Fruit fly (Drosophila melanogaster): Measurements from ENCODE around the gene gnu.

gnu gene

DNA sequence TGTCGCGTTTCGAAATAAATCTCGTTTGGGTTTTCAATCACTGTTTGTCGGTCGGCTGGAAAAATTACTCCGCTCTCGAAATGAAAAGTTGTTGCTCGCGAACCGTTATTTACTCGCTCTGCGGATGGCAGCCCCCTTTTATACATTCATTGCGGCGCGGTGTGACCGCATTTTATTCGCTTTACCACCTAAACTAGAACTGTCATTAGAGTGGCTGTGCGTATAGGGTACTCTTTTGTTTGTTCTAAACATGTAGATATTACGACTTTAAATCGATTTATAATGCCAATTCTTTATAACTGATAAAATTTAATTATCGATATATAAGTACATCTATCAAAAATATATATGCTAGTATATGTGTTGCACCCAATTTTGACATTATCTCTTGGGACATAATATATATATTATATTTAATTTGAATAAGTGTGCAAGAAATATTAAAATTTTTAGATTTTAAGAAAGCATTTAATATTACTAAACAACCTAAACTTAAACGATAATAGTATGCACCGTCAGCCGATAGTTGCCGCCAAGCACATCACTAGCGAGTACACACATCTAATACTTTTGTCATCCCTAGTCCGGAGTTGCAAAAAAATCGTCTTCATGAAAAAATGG lies 16.8 kb downstream of the gnu start, which contains the start of the genes bmm and Tdrd3 (continued):
- TF ChIP-seq CG10147 (GFP tag; optimal IDR thresholded peaks at IDR 0.05) (peak; percentile 86), CG8388 (GFP tag; optimal IDR thresholded peaks at IDR 0.05) (peak; percentile 70), MESR4 (GFP tag; optimal IDR thresholded peaks at IDR 0.05) (peak; percentile 33), Sox102F (GFP tag; optimal IDR thresholded peaks at IDR 0.05) (peak; percentile 83), CG30403 (GFP tag; optimal IDR thresholded peaks at IDR 0.05) (peak; percentile 89), ken (GFP tag; IDR thresholded peaks at IDR 0.05) (peak; percentile 72; the same call in 2 of the 3 replicates), bigmax (GFP tag; optimal IDR thresholded peaks at IDR 0.05) (no peak), CG34376 (GFP tag; optimal IDR thresholded peaks at IDR 0.05) (peak; percentile 49), Antp (GFP tag; optimal IDR thresholded peaks at IDR 0.05) (peak; percentile 74), Aef1 (GFP tag; IDR thresholded peaks at IDR 0.05) (peak; percentile 75), Dll (GFP tag; IDR thresholded peaks at IDR 0.05; ENCODE audit: partially characterized antibody) (peak; percentile 94), nmo (GFP tag; optimal IDR thresholded peaks at IDR 0.05) (peak; percentile 93), Rx (GFP tag; IDR thresholded peaks at IDR 0.05) (peak; percentile 35; the same call in 1 of the 2 replicates), CG1602 (GFP tag; optimal IDR thresholded peaks at IDR 0.05) (peak; percentile 87), grn (GFP tag; optimal IDR thresholded peaks at IDR 0.05) (no peak), CG15696 (tag; optimal IDR thresholded peaks at IDR 0.05) (peak; percentile 87), luna (GFP tag; optimal IDR thresholded peaks at IDR 0.05) (peak; percentile 54), Bdp1 (GFP tag; optimal IDR thresholded peaks at IDR 0.05) (peak; percentile 11), Spps (tag; optimal IDR thresholded peaks at IDR 0.05) (peak; percentile 48), run (tag; optimal IDR thresholded peaks at IDR 0.05) (peak; percentile 10), NC2β (GFP tag; optimal IDR thresholded peaks at IDR 0.05) (no peak), gt (GFP tag; IDR thresholded peaks at IDR 0.05) (peak; percentile 42; the same call in 1 of the 2 replicates), Chrac-16 (GFP tag; optimal IDR thresholded peaks at IDR 0.05) (peak; percentile 79), CG13123 (GFP tag; optimal IDR thresholded peaks at IDR 0.05) (peak; percentile 52), Hmr (GFP tag; optimal IDR thresholded peaks at IDR 0.05) (peak; percentile 87), maf-S (GFP tag; optimal IDR thresholded peaks at IDR 0.05) (peak; percentile 61), Opbp (GFP tag; IDR thresholded peaks at IDR 0.05; ENCODE audit: partially characterized antibody) (peak; percentile 89), Hr78 (GFP tag; optimal IDR thresholded peaks at IDR 0.05) (no peak), chinmo (GFP tag; IDR thresholded peaks at IDR 0.05; ENCODE audit: partially characterized antibody) (peak; percentile 64; the same call in 1 of the 4 replicates), CG4617 (GFP tag; optimal IDR thresholded peaks at IDR 0.05; ENCODE audit: borderline replicate concordance) (peak; percentile 71), CG10565 (GFP tag; optimal IDR thresholded peaks at IDR 0.05) (no peak), CG10431 (GFP tag; optimal IDR thresholded peaks at IDR 0.05) (peak; percentile 74), CG4282 (GFP tag; optimal IDR thresholded peaks at IDR 0.05) (no peak), Taf1 (GFP tag; IDR thresholded peaks at IDR 0.05) (peak; percentile 55; the same call in 1 of the 2 replicates), CG7357 (GFP tag; IDR thresholded peaks at IDR 0.05) (0 out of 3 replicates have a peak, but pooled peaks have one; percentile 37), CG7271 (tag; optimal IDR thresholded peaks at IDR 0.05) (peak; percentile 46), CG7786 (GFP tag; optimal IDR thresholded peaks at IDR 0.05) (peak; percentile 62), ci (GFP tag; IDR thresholded peaks at IDR 0.05) (peak; percentile 73), MTF-1 (GFP tag; optimal IDR thresholded peaks at IDR 0.05; ENCODE audit: borderline replicate concordance) (peak; percentile 41), CG17912 (GFP tag; optimal IDR thresholded peaks at IDR 0.05) (no peak), CG10654 (GFP tag; optimal IDR thresholded peaks at IDR 0.05) (peak; percentile 82), CG15601 (tag; optimal IDR thresholded peaks at IDR 0.05) (peak; percentile 86), Camta (GFP tag; optimal IDR thresholded peaks at IDR 0.05) (no peak), dmrt11E (tag; optimal IDR thresholded peaks at IDR 0.05) (peak; percentile 86), CG7928 (GFP tag; optimal IDR thresholded peaks at IDR 0.05) (no peak), CG11456 (GFP tag; IDR thresholded peaks at IDR 0.05) (peak; percentile 91), Ptx1 (GFP tag; IDR thresholded peaks at IDR 0.05) (peak; percentile 64), CG14667 (GFP tag; IDR thresholded peaks at IDR 0.05) (peak; percentile 50), Mad (GFP tag; optimal IDR thresholded peaks at IDR 0.05) (peak; percentile 22)

Measured in whole organism, embryonic.